Fruit fly (Drosophila melanogaster): ENCODE results near the gene CG7290.

CG7290 gene

DNA sequence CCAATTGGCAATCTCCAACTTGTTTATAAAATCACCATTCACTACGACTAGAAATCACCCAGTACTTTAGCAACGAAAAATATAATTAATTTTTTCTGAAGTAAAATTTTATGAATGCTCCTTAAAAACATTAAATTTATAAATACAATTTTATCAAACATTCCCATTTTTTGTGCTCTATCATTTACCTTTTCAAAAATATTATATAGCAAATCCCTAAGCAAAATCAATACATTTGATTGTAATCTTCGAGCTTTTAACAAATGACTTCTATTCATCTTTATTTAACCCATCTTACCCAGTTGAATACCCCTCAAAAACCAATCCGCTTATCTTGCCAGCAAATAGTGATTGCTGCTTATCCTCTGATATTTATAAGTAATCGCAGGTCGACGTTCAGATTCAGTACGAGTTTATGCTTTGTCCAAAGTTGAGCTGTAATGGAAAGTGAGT is 15.6 kb upstream of the CG7290 start, which contains the start of gene CG17145:
TSS of gene CG17145 (plus strand) at position 403 of the 453 bp plus-strand sequence.
- TF ChIP-seq psq (optimal IDR thresholded peaks at IDR 0.05) = no peak
- no peak for TF ChIP-seq CG8478 (optimal IDR thresholded peaks at IDR 0.05)
- no peak for TF ChIP-seq EcR (GFP tag; optimal IDR thresholded peaks at IDR 0.05)
- TF ChIP-seq usp (GFP tag; optimal IDR thresholded peaks at IDR 0.05) = no peak
- no peak for TF ChIP-seq pan (optimal IDR thresholded peaks at IDR 0.05)
- no peak for TF ChIP-seq Dll (optimal IDR thresholded peaks at IDR 0.05)

DNA sequence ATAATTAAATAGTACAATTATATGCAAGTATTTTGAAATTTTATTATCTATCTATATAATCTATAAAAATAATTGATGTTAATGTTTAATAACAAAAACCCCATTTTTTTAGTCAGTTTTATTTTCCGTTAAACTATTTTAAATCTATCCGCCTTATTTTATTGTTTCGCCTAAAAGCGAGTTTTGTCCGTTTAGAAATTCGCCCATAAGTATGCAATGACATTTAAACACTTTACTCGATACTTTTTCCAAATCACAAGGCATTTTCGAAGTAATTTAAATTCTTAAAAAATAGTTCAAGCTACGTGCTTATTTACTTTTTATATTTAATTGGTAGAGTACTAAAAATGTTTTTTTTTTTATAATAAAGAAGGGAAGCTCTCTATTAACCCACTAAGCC is 15.1 kb upstream of the CG7290 start:
- no peak for TF ChIP-seq psq (optimal IDR thresholded peaks at IDR 0.05)
- no peak for TF ChIP-seq CG8478 (optimal IDR thresholded peaks at IDR 0.05)
- no peak for TF ChIP-seq pan (optimal IDR thresholded peaks at IDR 0.05)
- no peak for TF ChIP-seq usp (GFP tag; optimal IDR thresholded peaks at IDR 0.05)
- no peak for TF ChIP-seq EcR (GFP tag; optimal IDR thresholded peaks at IDR 0.05)
- no peak for TF ChIP-seq Dll (optimal IDR thresholded peaks at IDR 0.05)

DNA sequence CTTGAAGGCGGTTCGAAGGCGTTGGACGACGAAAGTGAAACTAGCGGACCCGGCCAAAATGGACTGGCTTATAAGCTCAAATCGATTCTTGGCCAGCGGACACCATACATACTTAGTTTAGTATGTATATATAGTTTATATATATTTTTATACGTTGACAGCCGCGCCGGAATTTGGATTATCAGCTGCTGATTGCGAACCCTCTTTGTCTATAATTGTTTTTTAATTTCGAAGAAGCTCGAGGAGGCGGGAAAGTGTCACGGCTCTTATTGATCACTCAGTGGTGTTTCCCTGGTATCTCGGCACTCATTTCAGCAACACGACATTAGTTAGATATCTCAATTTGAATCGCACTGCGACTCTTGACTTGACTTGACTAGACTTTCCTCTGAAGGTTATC is 14.5 kb upstream of the CG7290 start, which contains the start of gene CG6933:
TSS of gene CG6933 (minus strand) at position 47 of the 400 bp plus-strand sequence.
- no peak for TF ChIP-seq CG8478 (optimal IDR thresholded peaks at IDR 0.05)
- TF ChIP-seq usp (GFP tag; optimal IDR thresholded peaks at IDR 0.05) = no peak
- TF ChIP-seq pan (optimal IDR thresholded peaks at IDR 0.05) = no peak
- no peak for TF ChIP-seq psq (optimal IDR thresholded peaks at IDR 0.05)
- TF ChIP-seq Dll (optimal IDR thresholded peaks at IDR 0.05) = no peak

dm6 chr3L:20212022-20212421 is 6.2 kb upstream of the CG7290 start, which contains the start of gene CG7017:
Gene CG7017, minus strand, starts transcription at chr3L:20212122.
- TF ChIP-seq Dll (optimal IDR thresholded peaks at IDR 0.05) (no peak), EcR (GFP tag; optimal IDR thresholded peaks at IDR 0.05) (no peak), usp (GFP tag; optimal IDR thresholded peaks at IDR 0.05) (no peak), CG8478 (optimal IDR thresholded peaks at IDR 0.05) (no peak), psq (optimal IDR thresholded peaks at IDR 0.05) (no peak), pan (optimal IDR thresholded peaks at IDR 0.05) (no peak)

- TF ChIP-seq pan (optimal IDR thresholded peaks at IDR 0.05) = no peak
- no peak for TF ChIP-seq EcR (GFP tag; optimal IDR thresholded peaks at IDR 0.05)
- TF ChIP-seq CG8478 (optimal IDR thresholded peaks at IDR 0.05) = no peak
- no peak for TF ChIP-seq psq (optimal IDR thresholded peaks at IDR 0.05)
- no peak for TF ChIP-seq usp (GFP tag; optimal IDR thresholded peaks at IDR 0.05)
- no peak for TF ChIP-seq Dll (optimal IDR thresholded peaks at IDR 0.05)
Observed at dm6 chr3L:20209896-20210295, 4.0 kb upstream of the CG7290 start.

dm6 chr3L:20209092-20209491 is 3.2 kb upstream of the CG7290 start:
- TF ChIP-seq CG8478 (optimal IDR thresholded peaks at IDR 0.05) (no peak), usp (GFP tag; optimal IDR thresholded peaks at IDR 0.05) (no peak), EcR (GFP tag; optimal IDR thresholded peaks at IDR 0.05) (no peak), pan (optimal IDR thresholded peaks at IDR 0.05) (no peak), psq (optimal IDR thresholded peaks at IDR 0.05) (no peak), Dll (optimal IDR thresholded peaks at IDR 0.05) (no peak)

DNA sequence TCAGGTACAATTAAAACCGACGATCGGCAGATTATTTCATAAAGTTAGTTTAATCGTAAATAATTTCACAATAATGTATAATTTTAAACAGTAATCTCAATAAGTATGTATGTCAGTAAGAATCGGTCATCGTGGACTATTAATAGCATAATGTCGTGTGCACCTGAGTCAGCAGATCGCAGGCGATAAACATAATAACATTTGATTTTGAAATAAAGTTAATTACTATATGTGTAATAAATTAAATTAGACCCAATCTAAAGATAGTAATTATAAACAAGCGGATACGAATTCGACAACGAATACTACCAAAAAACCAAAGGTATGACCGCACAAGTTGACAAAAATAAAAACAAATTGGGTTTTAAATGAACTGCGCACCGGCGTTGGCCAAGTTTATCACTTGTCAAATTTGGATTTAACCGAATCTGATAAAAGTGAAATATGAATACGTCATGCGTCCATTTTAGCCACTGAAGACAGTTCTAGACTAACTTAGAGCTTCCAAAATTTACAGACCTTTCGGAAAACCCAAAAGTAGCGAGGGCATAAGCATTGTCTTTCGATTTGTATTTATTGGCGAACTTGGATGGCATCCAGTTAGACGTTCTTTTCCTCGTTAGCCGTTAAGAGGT is 1.2 kb upstream of the CG7290 start, which contains the start of gene CG6996:
TSS of gene CG6996 (plus strand) at position 585 of the 635 bp plus-strand sequence.
- TF ChIP-seq EcR (GFP tag; optimal IDR thresholded peaks at IDR 0.05) (no peak), Dll (optimal IDR thresholded peaks at IDR 0.05) (no peak), CG8478 (optimal IDR thresholded peaks at IDR 0.05) (no peak), pan (optimal IDR thresholded peaks at IDR 0.05) (no peak)

DNA sequence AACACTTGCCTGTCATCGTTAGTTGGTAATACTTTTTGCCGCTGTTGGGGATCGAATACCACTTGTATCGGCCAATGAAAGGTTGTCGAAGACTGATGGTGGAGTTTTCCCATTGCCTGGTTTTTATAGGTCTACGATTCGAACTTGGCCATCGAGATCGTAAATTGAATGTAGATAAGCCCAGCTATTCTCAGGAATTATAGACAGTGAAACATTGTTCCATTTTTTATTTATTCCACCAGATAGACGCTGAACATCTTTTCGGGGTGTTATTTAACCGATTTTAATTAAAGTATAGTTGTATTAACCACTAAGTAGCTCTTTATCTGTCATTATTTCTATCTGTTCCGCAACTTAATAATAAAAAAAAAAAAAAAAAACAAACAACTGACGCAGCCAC is 2.3 kb downstream of the CG7290 start, which contains the start of gene CG7298:
TSS of gene CG7298 (minus strand) at position 101 of the 400 bp plus-strand sequence.
- TF ChIP-seq usp (GFP tag; optimal IDR thresholded peaks at IDR 0.05) = no peak

DNA sequence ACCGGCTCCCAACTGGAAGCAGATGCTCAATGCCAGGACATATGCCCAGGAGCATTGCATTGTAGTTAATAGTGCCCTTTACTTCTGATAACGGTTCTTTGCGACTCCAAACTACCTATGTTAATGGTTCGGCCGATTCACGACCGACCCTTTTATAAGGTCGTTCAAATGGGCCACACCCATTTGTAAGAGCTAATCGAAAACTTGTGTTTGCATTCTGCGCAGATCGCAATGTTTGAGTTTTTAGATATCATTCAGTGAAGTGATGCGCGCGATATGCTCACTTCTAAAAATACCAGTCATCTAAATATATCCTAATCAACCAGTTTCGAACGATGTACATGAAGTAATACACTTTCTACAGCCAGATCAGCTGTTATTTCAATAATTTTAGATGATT is 4.3 kb downstream of the CG7290 start, which contains the start of gene obst-F:
TSS of gene obst-F (minus strand) at position 101 of the 400 bp plus-strand sequence.
- TF ChIP-seq CG8478 (optimal IDR thresholded peaks at IDR 0.05) = no peak
- no peak for TF ChIP-seq usp (GFP tag; optimal IDR thresholded peaks at IDR 0.05)
- TF ChIP-seq EcR (GFP tag; optimal IDR thresholded peaks at IDR 0.05) = no peak
- TF ChIP-seq Dll (optimal IDR thresholded peaks at IDR 0.05) = no peak
- TF ChIP-seq pan (optimal IDR thresholded peaks at IDR 0.05) = no peak
- no peak for TF ChIP-seq psq (optimal IDR thresholded peaks at IDR 0.05)

- no peak for TF ChIP-seq EcR (GFP tag; optimal IDR thresholded peaks at IDR 0.05)
- TF ChIP-seq Dll (optimal IDR thresholded peaks at IDR 0.05) = no peak
- TF ChIP-seq usp (GFP tag; optimal IDR thresholded peaks at IDR 0.05) = no peak
- TF ChIP-seq CG8478 (optimal IDR thresholded peaks at IDR 0.05) = no peak
- no peak for TF ChIP-seq pan (optimal IDR thresholded peaks at IDR 0.05)
- TF ChIP-seq psq (optimal IDR thresholded peaks at IDR 0.05) = no peak
Observed at dm6 chr3L:20199569-20200247, 6.1 kb downstream of the CG7290 start, which contains the start of gene CG42833. Gene CG42833, plus strand, starts transcription at chr3L:20200093.

dm6 chr3L:20198138-20198559 is 7.7 kb downstream of the CG7290 start, which contains the start of gene CG42674:
Gene CG42674, minus strand, starts transcription at chr3L:20198317.
- TF ChIP-seq pan (optimal IDR thresholded peaks at IDR 0.05) (no peak), psq (optimal IDR thresholded peaks at IDR 0.05) (no peak), usp (GFP tag; optimal IDR thresholded peaks at IDR 0.05) (no peak), CG8478 (optimal IDR thresholded peaks at IDR 0.05) (no peak), EcR (GFP tag; optimal IDR thresholded peaks at IDR 0.05) (no peak), Dll (optimal IDR thresholded peaks at IDR 0.05) (no peak)

DNA sequence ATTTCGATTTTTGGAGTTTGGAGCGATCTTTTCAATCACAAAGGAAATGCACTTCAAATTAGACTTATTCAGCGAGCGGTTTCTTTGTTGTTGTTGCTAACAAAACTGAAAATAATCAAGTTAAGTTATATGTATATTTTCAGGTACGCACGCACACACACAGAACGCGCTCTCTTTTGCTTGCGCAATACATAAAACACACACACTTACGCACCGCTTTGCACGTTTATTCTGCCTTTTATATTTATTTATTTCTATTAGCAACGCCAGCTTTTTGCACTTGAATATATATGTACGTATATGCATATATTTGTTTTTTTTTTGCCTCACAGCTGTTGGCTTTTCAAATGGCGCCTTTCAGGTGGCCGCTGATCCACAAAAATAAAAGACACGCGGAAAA is 8.1 kb downstream of the CG7290 start:
- TF ChIP-seq usp (GFP tag; optimal IDR thresholded peaks at IDR 0.05) (no peak), psq (optimal IDR thresholded peaks at IDR 0.05) (no peak), Dll (optimal IDR thresholded peaks at IDR 0.05) (no peak), EcR (GFP tag; optimal IDR thresholded peaks at IDR 0.05) (no peak), pan (optimal IDR thresholded peaks at IDR 0.05) (no peak), CG8478 (optimal IDR thresholded peaks at IDR 0.05) (no peak)

Data from whole organism.